Worm (Caenorhabditis elegans) whole organism, L2 larva: ENCODE measurements around the gene T24H10.1.

Experiments
- C34F6.9 ChIP-seq: fragments of 150-350 bp; optimal IDR thresholded peaks from 2 replicates; lab custom pipeline; 2014; ENCODE audit warnings: missing biosample characterization, missing genetic modification characterization
- Y55F3AM.14 ChIP-seq: fragments of 200-800 bp; sonication (Bioruptor generic); optimal IDR thresholded peaks from 2 replicates; lab custom pipeline; 2018; ENCODE audit warnings: mild to moderate bottlenecking, missing genetic modification characterization, missing compliant biosample characterization
- ZK546.5 ChIP-seq: sonication (generic microtip); optimal IDR thresholded peaks from 2 replicates; lab custom pipeline; 2017; ENCODE audit warnings: missing biosample characterization, missing genetic modification characterization
- alr-1 ChIP-seq: fragments of 150-350 bp; optimal IDR thresholded peaks from 2 replicates; lab custom pipeline; 2014; ENCODE audit warnings: missing biosample characterization, missing genetic modification characterization
- aly-2 ChIP-seq: fragments of 150-350 bp; optimal IDR thresholded peaks from 2 replicates; lab custom pipeline; 2014; ENCODE audit warnings: missing biosample characterization, missing genetic modification characterization
- ama-1 ChIP-seq: fragments of 150-350 bp; optimal IDR thresholded peaks from 2 replicates; lab custom pipeline; 2018; ENCODE audit warnings: inconsistent platforms
- ceh-16 ChIP-seq: fragments of 150-350 bp; optimal IDR thresholded peaks from 2 replicates; lab custom pipeline; 2014; ENCODE audit warnings: missing biosample characterization, missing genetic modification characterization
- ceh-82 ChIP-seq: fragments of 150-350 bp; optimal IDR thresholded peaks from 2 replicates; lab custom pipeline; 2014; ENCODE audit warnings: missing biosample characterization, missing genetic modification characterization
- elt-1 ChIP-seq: fragments of 150-350 bp; optimal IDR thresholded peaks from 2 replicates; lab custom pipeline; 2014; ENCODE audit warnings: missing biosample characterization, missing genetic modification characterization
- elt-3 ChIP-seq: sonication (generic microtip); optimal IDR thresholded peaks from 2 replicates; lab custom pipeline; 2017; ENCODE audit warnings: missing biosample characterization, missing genetic modification characterization
- fos-1 ChIP-seq: fragments of 150-350 bp; optimal IDR thresholded peaks from 2 replicates; lab custom pipeline; 2014; ENCODE audit warnings: missing biosample characterization, missing genetic modification characterization
- lin-13 ChIP-seq: fragments of 150-350 bp; optimal IDR thresholded peaks from 2 replicates; lab custom pipeline; 2014; ENCODE audit warnings: missing biosample characterization, missing genetic modification reagents, missing genetic modification characterization
- lin-39 ChIP-seq: fragments of 150-350 bp; optimal IDR thresholded peaks from 2 replicates; lab custom pipeline; 2014; ENCODE audit warnings: missing biosample characterization, missing genetic modification reagents, missing genetic modification characterization
- lsy-2 ChIP-seq, 2 experiments: fragments of 150-350 bp in 1 of 2; sonication (generic microtip) in 1 of 2; optimal IDR thresholded peaks; 2 replicates each; lab custom pipeline; 2014 to 2017; ENCODE audit warnings: missing biosample characterization in 2 of 2, missing genetic modification characterization in 2 of 2
- mab-5 ChIP-seq: fragments of 150-350 bp; optimal IDR thresholded peaks from 2 replicates; lab custom pipeline; 2014; ENCODE audit warnings: missing biosample characterization, missing genetic modification characterization
- mbf-1 ChIP-seq: sonication (generic microtip); optimal IDR thresholded peaks from 2 replicates; lab custom pipeline; 2017; ENCODE audit warnings: missing biosample characterization, missing genetic modification characterization
- mdl-1 ChIP-seq, 2 experiments: fragments of 150-350 bp in 1 of 2; sonication (generic microtip) in 1 of 2; optimal IDR thresholded peaks; 2 replicates each; lab custom pipeline; 2017; ENCODE audit warnings: missing biosample characterization in 2 of 2, missing genetic modification characterization in 2 of 2
- nhr-129 ChIP-seq: fragments of 150-350 bp; optimal IDR thresholded peaks from 2 replicates; lab custom pipeline; 2014; ENCODE audit warnings: missing biosample characterization, missing genetic modification characterization
- nhr-21 ChIP-seq: fragments of 150-350 bp; optimal IDR thresholded peaks from 2 replicates; lab custom pipeline; 2014; ENCODE audit warnings: missing biosample characterization, missing genetic modification characterization
- nhr-237 ChIP-seq: fragments of 150-350 bp; optimal IDR thresholded peaks from 2 replicates; lab custom pipeline; 2014; ENCODE audit warnings: missing biosample characterization, missing genetic modification characterization
- nhr-6 ChIP-seq: fragments of 150-350 bp; optimal IDR thresholded peaks from 2 replicates; lab custom pipeline; 2014; ENCODE audit warnings: missing biosample characterization, missing genetic modification characterization
- skn-1 ChIP-seq: sonication (generic microtip); optimal IDR thresholded peaks from 2 replicates; lab custom pipeline; 2017; ENCODE audit warnings: missing biosample characterization, missing genetic modification characterization
- sma-3 ChIP-seq: sonication (generic microtip); optimal IDR thresholded peaks from 2 replicates; lab custom pipeline; 2016; ENCODE audit warnings: missing genetic modification reagents, missing genetic modification characterization, missing compliant biosample characterization
- snpc-4 ChIP-seq: fragments of 150-350 bp; optimal IDR thresholded peaks from 2 replicates; lab custom pipeline; 2014; ENCODE audit warnings: missing biosample characterization, missing genetic modification characterization
- unc-39 ChIP-seq: fragments of 150-350 bp; optimal IDR thresholded peaks from 2 replicates; lab custom pipeline; 2014; ENCODE audit warnings: missing biosample characterization, missing genetic modification characterization
- unc-62 ChIP-seq: fragments of 150-350 bp; optimal IDR thresholded peaks from 2 replicates; lab custom pipeline; 2014; ENCODE audit warnings: missing biosample characterization, missing genetic modification reagents, missing genetic modification characterization
- zag-1 ChIP-seq: fragments of 150-350 bp; optimal IDR thresholded peaks from 2 replicates; lab custom pipeline; 2014; ENCODE audit warnings: missing biosample characterization, missing genetic modification characterization
- ztf-1 ChIP-seq: fragments of 200-800 bp; sonication (Bioruptor generic); conservative IDR thresholded peaks from 2 replicates; pipeline ENCODE4 v1.3.6; 2022; ENCODE audit warnings: missing genetic modification characterization, missing compliant biosample characterization
- ztf-11 ChIP-seq: sonication (generic microtip); optimal IDR thresholded peaks from 2 replicates; lab custom pipeline; 2017; ENCODE audit warnings: missing biosample characterization, missing genetic modification characterization
- ztf-4 ChIP-seq: fragments of 150-350 bp; optimal IDR thresholded peaks from 2 replicates; lab custom pipeline; 2014; ENCODE audit warnings: missing biosample characterization, missing genetic modification characterization

Gene T24H10.1

DNA sequence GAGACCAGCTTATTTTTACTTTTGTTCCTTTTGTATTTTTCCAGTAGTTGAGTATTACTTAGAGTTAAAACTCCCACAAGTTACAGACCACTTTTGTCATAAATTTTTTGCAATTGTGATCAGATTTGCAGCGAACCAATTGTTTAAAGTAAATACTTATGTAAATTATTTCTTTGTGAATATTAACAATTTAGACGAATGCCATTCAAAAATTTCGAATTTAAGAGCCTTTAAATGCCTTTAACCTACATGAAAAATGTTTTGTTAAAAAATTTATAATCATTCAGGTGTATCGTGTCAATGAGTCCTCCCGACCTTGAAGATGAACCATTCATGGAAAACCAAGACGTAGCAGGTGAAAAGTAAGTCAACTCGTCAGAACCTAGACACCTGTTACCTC lies 46.8 kb downstream of the T24H10.1 start, which contains the start of gene W07A12.4:
W07A12.4 (plus strand) TSS at position 301 of the 400 bp plus-strand sequence.
- TF ChIP-seq mbf-1 (tag; lab: Kevin White, UChicago): no peak
- no peak for TF ChIP-seq ztf-1 (GFP tag; lab: Robert Waterston, UW)
- no peak for TF ChIP-seq aly-2 (tag; lab: Kevin White, UChicago)
- TF ChIP-seq Y55F3AM.14 (GFP tag; lab: Kevin White, UChicago): no peak
- TF ChIP-seq mdl-1 (tag; optimal IDR thresholded peaks at IDR 0.05; lab: Kevin White, UChicago): no peak
- no peak for TF ChIP-seq elt-1 (tag; lab: Kevin White, UChicago)
- TF ChIP-seq alr-1 (tag; lab: Kevin White, UChicago): no peak
- TF ChIP-seq nhr-237 (tag; lab: Kevin White, UChicago): no peak
- TF ChIP-seq unc-39 (tag; lab: Kevin White, UChicago): no peak
- TF ChIP-seq snpc-4 (tag; lab: Kevin White, UChicago): no peak
- TF ChIP-seq ceh-82 (tag; lab: Kevin White, UChicago): no peak
- TF ChIP-seq nhr-129 (tag; lab: Kevin White, UChicago): no peak
- no peak for TF ChIP-seq lin-39 (tag; lab: Kevin White, UChicago)
- TF ChIP-seq ZK546.5: no peak
- TF ChIP-seq ama-1 (lab: Kevin White, UChicago): no peak
- no peak for TF ChIP-seq nhr-21 (tag; lab: Kevin White, UChicago)

- TF ChIP-seq sma-3 (GFP tag; lab: Kevin White, UChicago) (no peak), C34F6.9 (no peak), fos-1 (tag; lab: Kevin White, UChicago) (no peak), Y55F3AM.14 (GFP tag; lab: Kevin White, UChicago) (no peak), zag-1 (tag; lab: Kevin White, UChicago) (no peak), ztf-11 (tag; lab: Kevin White, UChicago) (no peak), unc-62 (GFP tag; lab: Kevin White, UChicago) (no peak), ceh-16 (tag; lab: Kevin White, UChicago) (no peak), elt-3 (tag; lab: Kevin White, UChicago) (no peak), ztf-1 (GFP tag; lab: Robert Waterston, UW) (no peak), skn-1 (tag; lab: Kevin White, UChicago) (no peak), nhr-129 (tag; lab: Kevin White, UChicago) (no peak), ztf-4 (tag; lab: Kevin White, UChicago) (no peak), mab-5 (tag; lab: Kevin White, UChicago) (no peak), lsy-2 (tag; optimal IDR thresholded peaks at IDR 0.05; lab: Kevin White, UChicago) (no peak), nhr-6 (tag; lab: Kevin White, UChicago) (no peak), lin-13 (GFP tag; lab: Kevin White, UChicago) (no peak)
Measured at ce11 chrII:9148079-9148478, 48.9 kb downstream of the T24H10.1 start.
